Fruit fly (Drosophila melanogaster): Measurements from ENCODE around the gene DPCoAC.

Gene DPCoAC

dm6 chr3R:20604078-20604477 lies 46.6 kb upstream of the DPCoAC start:
- TF ChIP-seq Mio (GFP tag; optimal IDR thresholded peaks at IDR 0.05), result no peak
- no peak for TF ChIP-seq HLH106 (tag; optimal IDR thresholded peaks at IDR 0.05)
- TF ChIP-seq h (GFP tag; optimal IDR thresholded peaks at IDR 0.05), result no peak
- TF ChIP-seq sage (GFP tag; optimal IDR thresholded peaks at IDR 0.05), result no peak
- no peak for TF ChIP-seq dsf (GFP tag; optimal IDR thresholded peaks at IDR 0.05; ENCODE audit: borderline replicate concordance)
- no peak for TF ChIP-seq brk (GFP tag; optimal IDR thresholded peaks at IDR 0.05)
- no peak for TF ChIP-seq ey (GFP tag; optimal IDR thresholded peaks at IDR 0.05)
- no peak for TF ChIP-seq usp (GFP tag; optimal IDR thresholded peaks at IDR 0.05)
- no peak for TF ChIP-seq tai (GFP tag; optimal IDR thresholded peaks at IDR 0.05)
- no peak for TF ChIP-seq Jra (GFP tag; optimal IDR thresholded peaks at IDR 0.05)
- no peak for TF ChIP-seq Abd-B (GFP tag; optimal IDR thresholded peaks at IDR 0.05)
- TF ChIP-seq fru (GFP tag; optimal IDR thresholded peaks at IDR 0.05), result no peak
- TF ChIP-seq Vsx2 (GFP tag; optimal IDR thresholded peaks at IDR 0.05; ENCODE audit: partially characterized antibody), result no peak
- no peak for TF ChIP-seq Dif (GFP tag; optimal IDR thresholded peaks at IDR 0.05; ENCODE audit: partially characterized antibody)

dm6 chr3R:20602599-20602998 lies 45.1 kb upstream of the DPCoAC start:
- TF ChIP-seq CG9705 (GFP tag; optimal IDR thresholded peaks at IDR 0.05) (no peak), tai (GFP tag; optimal IDR thresholded peaks at IDR 0.05) (no peak)

dm6 chr3R:20600109-20600508 lies 42.6 kb upstream of the DPCoAC start:
- TF ChIP-seq dsf (GFP tag; optimal IDR thresholded peaks at IDR 0.05; ENCODE audit: borderline replicate concordance), result no peak
- TF ChIP-seq Hr83 (GFP tag; optimal IDR thresholded peaks at IDR 0.05; ENCODE audit: poor library complexity, severe bottlenecking), result no peak
- no peak for TF ChIP-seq OdsH (GFP tag; optimal IDR thresholded peaks at IDR 0.05)
- no peak for TF ChIP-seq CG9705 (GFP tag; optimal IDR thresholded peaks at IDR 0.05)
- TF ChIP-seq br (GFP tag; optimal IDR thresholded peaks at IDR 0.05), result no peak
- no peak for TF ChIP-seq psq (GFP tag; optimal IDR thresholded peaks at IDR 0.05)
- no peak for TF ChIP-seq Sp1 (GFP tag; optimal IDR thresholded peaks at IDR 0.05)
- no peak for TF ChIP-seq tai (GFP tag; optimal IDR thresholded peaks at IDR 0.05)
- TF ChIP-seq Abd-B (GFP tag; optimal IDR thresholded peaks at IDR 0.05), result no peak
- TF ChIP-seq Dfd (GFP tag; optimal IDR thresholded peaks at IDR 0.05), result no peak

- TF ChIP-seq Dfd (GFP tag; optimal IDR thresholded peaks at IDR 0.05) (no peak), woc (GFP tag; optimal IDR thresholded peaks at IDR 0.05) (no peak), psq (GFP tag; optimal IDR thresholded peaks at IDR 0.05) (no peak), Hr83 (GFP tag; optimal IDR thresholded peaks at IDR 0.05; ENCODE audit: poor library complexity, severe bottlenecking) (no peak), dmrt93B (GFP tag; optimal IDR thresholded peaks at IDR 0.05) (no peak), dsf (GFP tag; optimal IDR thresholded peaks at IDR 0.05; ENCODE audit: borderline replicate concordance) (no peak), N (GFP tag; optimal IDR thresholded peaks at IDR 0.05) (no peak), Hr78 (GFP tag; optimal IDR thresholded peaks at IDR 0.05) (no peak), fru (GFP tag; optimal IDR thresholded peaks at IDR 0.05) (no peak), sage (GFP tag; optimal IDR thresholded peaks at IDR 0.05) (no peak), HLH106 (tag; optimal IDR thresholded peaks at IDR 0.05) (no peak), h (GFP tag; optimal IDR thresholded peaks at IDR 0.05) (no peak), Jra (GFP tag; optimal IDR thresholded peaks at IDR 0.05) (no peak), GATAd (GFP tag; optimal IDR thresholded peaks at IDR 0.05) (no peak), Vsx2 (GFP tag; optimal IDR thresholded peaks at IDR 0.05; ENCODE audit: partially characterized antibody) (no peak), Mio (GFP tag; optimal IDR thresholded peaks at IDR 0.05) (no peak), CG32264 (GFP tag; optimal IDR thresholded peaks at IDR 0.05) (no peak), Rel (GFP tag; optimal IDR thresholded peaks at IDR 0.05) (no peak), Rel (tag; optimal IDR thresholded peaks at IDR 0.05) (no peak), br (GFP tag; optimal IDR thresholded peaks at IDR 0.05) (no peak), OdsH (GFP tag; optimal IDR thresholded peaks at IDR 0.05) (no peak)
These were observed 40.2 kb upstream of the DPCoAC start for dm6 chr3R:20597407-20598325.

dm6 chr3R:20596337-20596962 lies 39.0 kb upstream of the DPCoAC start:
- no peak for TF ChIP-seq N (GFP tag; optimal IDR thresholded peaks at IDR 0.05)
- no peak for TF ChIP-seq jim (GFP tag; optimal IDR thresholded peaks at IDR 0.05)
- TF ChIP-seq sv (GFP tag; optimal IDR thresholded peaks at IDR 0.05), result no peak
- no peak for TF ChIP-seq OdsH (GFP tag; optimal IDR thresholded peaks at IDR 0.05)
- no peak for TF ChIP-seq ey (GFP tag; optimal IDR thresholded peaks at IDR 0.05)
- TF ChIP-seq usp (GFP tag; optimal IDR thresholded peaks at IDR 0.05), result no peak
- no peak for TF ChIP-seq rgr (GFP tag; optimal IDR thresholded peaks at IDR 0.05)
- no peak for TF ChIP-seq HLH106 (tag; optimal IDR thresholded peaks at IDR 0.05)
- TF ChIP-seq pan (optimal IDR thresholded peaks at IDR 0.05), result no peak
- no peak for TF ChIP-seq tai (GFP tag; optimal IDR thresholded peaks at IDR 0.05)
- TF ChIP-seq br (GFP tag; optimal IDR thresholded peaks at IDR 0.05), result no peak
- TF ChIP-seq Rel (GFP tag; optimal IDR thresholded peaks at IDR 0.05), result no peak
- no peak for TF ChIP-seq Rel (tag; optimal IDR thresholded peaks at IDR 0.05)
- no peak for TF ChIP-seq brk (GFP tag; optimal IDR thresholded peaks at IDR 0.05)
- no peak for TF ChIP-seq fru (GFP tag; optimal IDR thresholded peaks at IDR 0.05)
- TF ChIP-seq CrebA (GFP tag; optimal IDR thresholded peaks at IDR 0.05; ENCODE audit: borderline replicate concordance), result no peak
- TF ChIP-seq Jra (GFP tag; optimal IDR thresholded peaks at IDR 0.05), result no peak
- TF ChIP-seq dmrt93B (GFP tag; optimal IDR thresholded peaks at IDR 0.05), result no peak
